Worm (Caenorhabditis elegans): ENCODE measurements around the gene F11D5.7.

DNA sequence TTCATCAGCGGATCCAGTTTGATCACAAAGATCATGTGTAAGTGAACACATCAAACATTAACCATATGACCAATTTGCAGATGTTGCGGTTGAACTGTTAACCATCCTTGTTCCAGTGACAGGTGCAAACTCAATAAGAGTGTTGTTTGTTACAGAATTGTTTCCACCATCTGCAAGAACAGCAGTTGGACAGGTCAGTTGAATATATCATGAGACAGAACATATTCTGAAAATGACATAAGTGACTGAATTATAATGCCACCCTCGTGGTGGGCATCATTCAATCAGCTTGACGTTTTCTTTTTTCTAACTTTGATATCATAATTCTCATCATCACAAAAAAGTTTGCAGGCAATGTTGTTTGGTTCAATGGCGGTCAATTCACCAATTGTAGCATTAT lies 3.6 kb upstream of the F11D5.7 start:
- no peak for TF ChIP-seq ets-4 (tag; optimal IDR thresholded peaks at IDR 0.05)
- TF ChIP-seq nhr-11 (tag; optimal IDR thresholded peaks at IDR 0.05), result no peak
- TF ChIP-seq pqm-1 (tag; optimal IDR thresholded peaks at IDR 0.05), result no peak
- TF ChIP-seq ama-1 (optimal IDR thresholded peaks at IDR 0.05), result no peak
- TF ChIP-seq hlh-6 (tag; optimal IDR thresholded peaks at IDR 0.05), result no peak
- no peak for TF ChIP-seq elt-2 (tag; optimal IDR thresholded peaks at IDR 0.05)
- no peak for TF ChIP-seq gmeb-2 (tag; optimal IDR thresholded peaks at IDR 0.05)
- no peak for TF ChIP-seq ceh-9 (tag; optimal IDR thresholded peaks at IDR 0.05)
